Worm (Caenorhabditis elegans) whole organism, late embryonic: ENCODE measurements around the gene mpst-1.

Experiments used
- ama-1 ChIP-seq: fragments of 150-350 bp; optimal IDR thresholded peaks from 2 replicates; lab custom pipeline; 2014
- ceh-14 ChIP-seq: sonication (generic microtip); optimal IDR thresholded peaks from 2 replicates; lab custom pipeline; 2016; ENCODE audit warnings: missing genotype, missing genetic modification characterization, missing compliant biosample characterization
- ceh-34 ChIP-seq: sonication (generic microtip); optimal IDR thresholded peaks from 2 replicates; lab custom pipeline; 2016; ENCODE audit warnings: mild to moderate bottlenecking, missing genetic modification characterization, missing compliant biosample characterization
- che-1 ChIP-seq: sonication (generic microtip); optimal IDR thresholded peaks from 2 replicates; lab custom pipeline; 2016; ENCODE audit warnings: mild to moderate bottlenecking, missing genetic modification characterization, missing compliant biosample characterization
- elt-2 ChIP-seq: sonication (generic microtip); optimal IDR thresholded peaks from 2 replicates; lab custom pipeline; 2016; ENCODE audit warnings: missing genetic modification reagents, missing genetic modification characterization, missing compliant biosample characterization
- elt-4 ChIP-seq: sonication (generic microtip); optimal IDR thresholded peaks from 2 replicates; lab custom pipeline; 2016; ENCODE audit warnings: missing genetic modification characterization, missing compliant biosample characterization
- gmeb-2 ChIP-seq: sonication (generic microtip); optimal IDR thresholded peaks from 2 replicates; lab custom pipeline; 2016; ENCODE audit warnings: missing genetic modification characterization, inconsistent platforms, missing compliant biosample characterization
- pha-2 ChIP-seq: sonication (generic microtip); optimal IDR thresholded peaks from 2 replicates; lab custom pipeline; 2017; ENCODE audit warnings: mild to moderate bottlenecking, missing genetic modification characterization, missing compliant biosample characterization
- pha-4 ChIP-seq: fragments of 150-350 bp; optimal IDR thresholded peaks from 2 replicates; lab custom pipeline; 2018; ENCODE audit warnings: missing biosample characterization, missing genetic modification reagents, missing genetic modification characterization
- pqm-1 ChIP-seq: sonication (generic microtip); optimal IDR thresholded peaks from 2 replicates; lab custom pipeline; 2016; ENCODE audit warnings: missing genetic modification characterization, missing compliant biosample characterization
- sox-2 ChIP-seq: fragments of 200-800 bp; sonication (Bioruptor generic); IDR thresholded peaks from 2 replicates; pipeline ENCODE4 v1.3.6; 2022; ENCODE audit warnings: missing genetic modification reagents, missing genetic modification characterization, missing compliant biosample characterization
- tbx-2 ChIP-seq: sonication (generic microtip); optimal IDR thresholded peaks from 2 replicates; lab custom pipeline; 2016; ENCODE audit warnings: missing genetic modification characterization, missing compliant biosample characterization

ce11 chrV:11843678-11844366 is 17.0 kb upstream of the mpst-1 start, which contains the start of gene nphp-4:
- no peak for TF ChIP-seq pha-2 (tag; lab: Kevin White, UChicago)
- TF ChIP-seq ama-1 (lab: Kevin White, UChicago) = no peak
- no peak for TF ChIP-seq gmeb-2 (tag; lab: Kevin White, UChicago)
- no peak for TF ChIP-seq elt-2 (tag; lab: Kevin White, UChicago)
- no peak for TF ChIP-seq pha-4
- no peak for TF ChIP-seq elt-4 (tag; lab: Kevin White, UChicago)
- TF ChIP-seq sox-2 = no peak
- no peak for TF ChIP-seq ceh-34 (tag; lab: Kevin White, UChicago)
- TF ChIP-seq pqm-1 = no peak
- no peak for TF ChIP-seq ceh-14
- TF ChIP-seq tbx-2 (tag; lab: Kevin White, UChicago) = no peak
- no peak for TF ChIP-seq che-1 (tag; lab: Kevin White, UChicago)
